Worm (Caenorhabditis elegans): ENCODE data around the gene his-24.

DNA sequence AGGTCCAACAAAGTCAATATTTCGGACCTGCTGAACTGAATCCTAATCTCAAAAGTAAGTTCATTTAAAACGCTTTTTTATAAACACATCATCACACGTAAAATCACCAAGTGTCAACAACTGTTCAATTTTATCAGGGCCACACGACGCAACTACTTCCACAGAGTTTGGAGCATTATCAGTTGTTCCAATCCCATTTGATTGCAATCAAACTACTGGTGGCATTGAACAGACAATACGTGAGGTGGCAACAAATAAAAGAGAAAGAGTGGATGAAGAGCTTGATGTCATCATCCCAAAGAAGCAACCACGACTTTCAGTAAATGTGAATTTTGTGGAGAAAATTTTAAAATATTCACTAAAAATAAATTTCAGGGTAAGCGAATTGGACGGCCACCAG lies 6.7 kb downstream of the his-24 start:
- no peak for TF ChIP-seq ama-1 (optimal IDR thresholded peaks at IDR 0.05)
- TF ChIP-seq hmbx-1 (tag; optimal IDR thresholded peaks at IDR 0.05) = no peak
- TF ChIP-seq tbx-37 (GFP tag; conservative IDR thresholded peaks at IDR 0.05) = no peak
- no peak for TF ChIP-seq ceh-13 (GFP tag; optimal IDR thresholded peaks at IDR 0.05)
- TF ChIP-seq pes-1 (GFP tag; IDR thresholded peaks at IDR 0.05) = no peak
- TF ChIP-seq B0310.2 (tag; optimal IDR thresholded peaks at IDR 0.05) = no peak

Measured in whole organism, early embryonic.